Worm (Caenorhabditis elegans) whole organism, L4 larva: ENCODE results near the gene H10E21.4.
A peak's percentile ranks its signal among the peaks of the same experiment; 100 is the strongest.

ENCODE experiments used
- F26F4.8 ChIP-seq: fragments of 200-800 bp; sonication (Bioruptor generic); conservative IDR thresholded peaks from 2 replicates; pipeline ENCODE4 v1.3.6; 2022; ENCODE audit warnings: missing genetic modification characterization, missing compliant biosample characterization
- F49E8.2 ChIP-seq: sonication (generic microtip); optimal IDR thresholded peaks from 2 replicates; lab custom pipeline; 2016; ENCODE audit warnings: missing compliant biosample characterization, mild to moderate bottlenecking, missing genetic modification characterization, borderline replicate concordance
- Y105C5A.15 ChIP-seq: fragments of 200-800 bp; sonication (Bioruptor generic); IDR thresholded peaks from 2 replicates; pipeline ENCODE4 v1.3.6; 2022; ENCODE audit warnings: missing genetic modification characterization, missing compliant biosample characterization
- ZK337.2 ChIP-seq: fragments of 200-800 bp; sonication (Bioruptor generic); IDR thresholded peaks from 2 replicates; pipeline ENCODE4 v1.3.6; 2022; ENCODE audit warnings: missing genetic modification reagents, missing genetic modification characterization, missing compliant biosample characterization
- aly-2 ChIP-seq: sonication (generic microtip); optimal IDR thresholded peaks from 2 replicates; lab custom pipeline; 2018; ENCODE audit warnings: missing biosample characterization, missing genetic modification characterization
- arid-1 ChIP-seq: fragments of 200-800 bp; sonication (Bioruptor generic); conservative IDR thresholded peaks from 2 replicates; pipeline ENCODE4 v1.3.6; 2022; ENCODE audit warnings: missing genetic modification reagents, missing genetic modification characterization, missing compliant biosample characterization
- daf-16 ChIP-seq, 3 experiments: sonication (generic microtip); optimal IDR thresholded peaks; 2 replicates each; lab custom pipeline; 2016 to 2017; ENCODE audit warnings: missing genetic modification characterization in 3 of 3, missing genetic modification reagents in 3 of 3, mild to moderate bottlenecking in 2 of 3, missing compliant biosample characterization in 2 of 3, missing biosample characterization in 1 of 3, moderate library complexity in 1 of 3
- dve-1 ChIP-seq: sonication (generic microtip); optimal IDR thresholded peaks from 2 replicates; lab custom pipeline; 2017; ENCODE audit warnings: antibody characterized with exemption, mild to moderate bottlenecking, missing genetic modification characterization, missing compliant biosample characterization; ENCODE audit not compliant: insufficient read depth
- fkh-10 ChIP-seq: fragments of 150-350 bp; optimal IDR thresholded peaks from 2 replicates; lab custom pipeline; 2014; ENCODE audit warnings: missing biosample characterization, missing genetic modification reagents, missing genetic modification characterization
- mdt-29 ChIP-seq: fragments of 200-800 bp; sonication (Bioruptor generic); IDR thresholded peaks from 2 replicates; pipeline ENCODE4 v1.3.6; 2022; ENCODE audit warnings: missing genetic modification reagents, missing genetic modification characterization, missing compliant biosample characterization
- nhr-28 ChIP-seq: fragments of 150-350 bp; optimal IDR thresholded peaks from 2 replicates; lab custom pipeline; 2014; ENCODE audit warnings: missing biosample characterization, missing genetic modification characterization
- nhr-42 ChIP-seq: fragments of 200-800 bp; sonication (Bioruptor generic); IDR thresholded peaks from 2 replicates; pipeline ENCODE4 v1.3.6; 2022; ENCODE audit warnings: missing genetic modification characterization, missing compliant biosample characterization
- nhr-77 ChIP-seq: fragments of 150-350 bp; optimal IDR thresholded peaks from 2 replicates; lab custom pipeline; 2014; ENCODE audit warnings: missing biosample characterization, missing genetic modification characterization
- pqm-1 ChIP-seq: sonication (generic microtip); optimal IDR thresholded peaks from 2 replicates; lab custom pipeline; 2017; ENCODE audit warnings: missing biosample characterization, missing genetic modification characterization
- spr-3 ChIP-seq: fragments of 200-800 bp; sonication (Bioruptor generic); optimal IDR thresholded peaks from 2 replicates; lab custom pipeline; 2018; ENCODE audit warnings: mild to moderate bottlenecking, missing genetic modification characterization, missing compliant biosample characterization
- tra-1 ChIP-seq: fragments of 200-800 bp; sonication (Bioruptor generic); IDR thresholded peaks from 2 replicates; pipeline ENCODE4 v1.3.6; 2022; ENCODE audit warnings: missing genetic modification reagents, missing genetic modification characterization, missing compliant biosample characterization

Gene H10E21.4

DNA sequence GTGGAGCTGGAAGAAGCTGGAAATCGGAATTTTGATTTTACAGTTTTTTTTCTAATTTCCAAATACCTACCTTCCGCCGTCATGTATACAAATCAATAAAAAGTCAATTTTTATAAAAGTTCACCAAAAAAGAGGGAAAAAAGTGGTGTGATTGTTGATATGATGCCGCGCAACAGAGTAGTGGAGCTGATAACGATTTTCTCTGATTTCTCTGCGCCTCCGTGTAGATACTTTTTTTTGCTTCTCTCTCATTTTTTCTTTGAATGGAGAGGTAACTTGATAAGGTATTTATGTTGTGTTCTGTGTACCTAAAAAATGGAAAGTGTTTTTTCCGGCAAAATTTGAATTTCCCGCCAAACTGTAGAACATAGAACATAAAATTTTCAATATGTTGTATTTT is 4.8 kb downstream of the H10E21.4 start, which contains the start of gene nhr-80 (continued):
- TF ChIP-seq daf-16 (GFP tag; optimal IDR thresholded peaks at IDR 0.05; lab: Kevin White, UChicago), result no peak
- peak; percentile 94 for TF ChIP-seq daf-16 (tag; optimal IDR thresholded peaks at IDR 0.05; lab: Kevin White, UChicago)
- TF ChIP-seq ZK337.2 (GFP tag; lab: Robert Waterston, UW), result no peak
- no peak for TF ChIP-seq spr-3
- TF ChIP-seq F49E8.2, result no peak
- TF ChIP-seq nhr-42 (GFP tag; lab: Robert Waterston, UW), result no peak
- TF ChIP-seq aly-2 (tag; lab: Kevin White, UChicago), result no peak
- TF ChIP-seq arid-1, result no peak
- no peak for TF ChIP-seq mdt-29 (GFP tag; lab: Robert Waterston, UW)
- no peak for TF ChIP-seq fkh-10

DNA sequence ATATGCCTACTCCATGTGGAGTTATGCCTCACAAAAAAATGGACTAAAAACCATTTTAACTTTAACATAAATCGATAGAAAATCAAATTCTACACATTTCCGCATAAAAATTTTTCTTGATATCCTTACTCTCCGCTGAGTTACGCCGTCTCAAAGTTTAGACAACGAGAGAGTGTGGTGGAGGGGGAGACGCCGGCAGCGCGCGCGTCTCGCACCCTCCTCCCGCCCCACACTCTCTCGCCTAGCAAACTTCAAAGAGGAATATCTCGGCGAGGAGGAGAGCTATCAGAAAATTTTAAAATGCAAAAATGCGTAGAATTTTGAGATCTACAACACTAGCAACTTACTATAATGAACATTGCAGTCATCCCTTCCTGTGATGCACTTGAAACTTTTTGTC is 5.3 kb downstream of the H10E21.4 start:
- TF ChIP-seq tra-1 (GFP tag; lab: Robert Waterston, UW), result no peak

DNA sequence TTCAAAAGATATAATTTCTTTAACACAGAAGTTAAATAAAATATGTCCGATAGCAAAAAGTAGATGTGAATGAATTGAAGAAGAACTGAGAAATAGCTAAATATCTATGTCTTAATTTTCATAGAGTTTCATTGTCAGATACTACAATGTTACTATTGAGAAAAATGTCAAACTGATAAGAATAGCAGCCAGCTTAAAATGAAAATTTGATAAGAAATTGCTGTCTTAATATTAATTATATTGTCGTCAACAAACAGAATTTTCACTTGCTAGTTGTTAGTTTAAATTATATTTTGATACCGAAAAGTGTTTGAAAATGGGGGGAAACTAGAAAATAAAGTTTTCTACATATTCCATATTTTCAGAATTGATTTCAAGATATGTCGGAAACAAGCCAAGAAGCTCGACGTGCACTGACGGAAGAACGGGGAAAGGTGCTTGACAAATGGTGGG is 16.5 kb downstream of the H10E21.4 start, which contains the start of the genes fbxa-6, cTel54X.2 and npr-30:
TSS of gene fbxa-6 (minus strand) at position 179 of the 453 bp plus-strand sequence.
TSS of gene cTel54X.2 (plus strand) at position 360 of the 453 bp plus-strand sequence.
TSS of gene npr-30 (plus strand) at position 403 of the 453 bp plus-strand sequence.
- no peak for TF ChIP-seq F26F4.8 (GFP tag; lab: Robert Waterston, UW)
- TF ChIP-seq pqm-1 (tag; lab: Kevin White, UChicago), result peak; percentile 73
- no peak for TF ChIP-seq daf-16 (GFP tag; optimal IDR thresholded peaks at IDR 0.05; lab: Kevin White, UChicago)
- TF ChIP-seq daf-16 (tag; optimal IDR thresholded peaks at IDR 0.05; lab: Kevin White, UChicago), result peak; percentile 60
- TF ChIP-seq fkh-10, result no peak
- TF ChIP-seq Y105C5A.15 (GFP tag; lab: Robert Waterston, UW), result no peak
- peak; percentile 20 for TF ChIP-seq dve-1
- peak; percentile 27 for TF ChIP-seq nhr-77 (tag; lab: Kevin White, UChicago)
- peak; percentile 64 for TF ChIP-seq nhr-28
